Worm (Caenorhabditis elegans) whole organism, mixed stage, embryonic: ENCODE data around the gene tbc-7.

Source experiments
- M03D4.4 ChIP-seq: sonication (generic microtip); optimal IDR thresholded peaks from 2 replicates; lab custom pipeline; 2017; ENCODE audit warnings: mild to moderate bottlenecking, missing genetic modification characterization, missing compliant biosample characterization
- blmp-1 ChIP-seq: fragments of 150-350 bp; optimal IDR thresholded peaks from 2 replicates; lab custom pipeline; 2014; ENCODE audit warnings: missing biosample characterization, missing genetic modification characterization
- ceh-43 ChIP-seq: fragments of 200-800 bp; sonication (Bioruptor generic); optimal IDR thresholded peaks from 2 replicates; lab custom pipeline; 2018; ENCODE audit warnings: mild to moderate bottlenecking, missing genetic modification characterization, moderate library complexity, missing compliant biosample characterization
- ceh-83 ChIP-seq: fragments of 200-800 bp; sonication (Bioruptor generic); optimal IDR thresholded peaks from 2 replicates; lab custom pipeline; 2018; ENCODE audit warnings: mild to moderate bottlenecking, missing genetic modification characterization, missing compliant biosample characterization
- ces-1 ChIP-seq: fragments of 150-350 bp; optimal IDR thresholded peaks from 2 replicates; lab custom pipeline; 2014; ENCODE audit warnings: missing biosample characterization, missing genetic modification reagents, missing genetic modification characterization
- cnd-1 ChIP-seq: fragments of 200-800 bp; sonication (Bioruptor generic); optimal IDR thresholded peaks from 2 replicates; lab custom pipeline; 2018; ENCODE audit warnings: mild to moderate bottlenecking, missing genetic modification characterization, missing compliant biosample characterization
- drap-1 ChIP-seq: fragments of 200-800 bp; sonication (Bioruptor generic); optimal IDR thresholded peaks from 3 replicates; lab custom pipeline; 2018; ENCODE audit warnings: mild to moderate bottlenecking, missing genetic modification characterization, missing compliant biosample characterization
- elt-1 ChIP-seq: sonication (generic microtip); optimal IDR thresholded peaks from 2 replicates; lab custom pipeline; 2017; ENCODE audit warnings: missing genetic modification characterization, mild to moderate bottlenecking, missing compliant biosample characterization, antibody characterized with exemption, moderate library complexity, borderline replicate concordance; ENCODE audit not compliant: insufficient read depth
- elt-3 ChIP-seq: fragments of 150-350 bp; optimal IDR thresholded peaks from 2 replicates; lab custom pipeline; 2014; ENCODE audit warnings: missing biosample characterization, missing genetic modification characterization
- flh-1 ChIP-seq: fragments of 200-800 bp; sonication (Bioruptor generic); optimal IDR thresholded peaks from 2 replicates; lab custom pipeline; 2018; ENCODE audit warnings: mild to moderate bottlenecking, missing genetic modification characterization, moderate library complexity, missing compliant biosample characterization
- ham-2 ChIP-seq: fragments of 200-800 bp; sonication (Bioruptor generic); optimal IDR thresholded peaks from 2 replicates; lab custom pipeline; 2018; ENCODE audit warnings: mild to moderate bottlenecking, missing genetic modification characterization, missing compliant biosample characterization
- hlh-1 ChIP-seq: fragments of 150-350 bp; optimal IDR thresholded peaks from 2 replicates; lab custom pipeline; 2014; ENCODE audit warnings: missing biosample characterization, missing genetic modification reagents, missing genetic modification characterization
- lin-13 ChIP-seq: fragments of 150-350 bp; optimal IDR thresholded peaks from 2 replicates; lab custom pipeline; 2014; ENCODE audit warnings: missing biosample characterization, missing genetic modification characterization
- lin-32 ChIP-seq: fragments of 200-800 bp; sonication (Bioruptor generic); optimal IDR thresholded peaks from 2 replicates; lab custom pipeline; 2018; ENCODE audit warnings: mild to moderate bottlenecking, missing genetic modification characterization, missing compliant biosample characterization
- lsy-2 ChIP-seq: fragments of 150-350 bp; optimal IDR thresholded peaks from 2 replicates; lab custom pipeline; 2014; ENCODE audit warnings: missing biosample characterization, missing genetic modification characterization
- mab-5 ChIP-seq: fragments of 150-350 bp; optimal IDR thresholded peaks from 2 replicates; lab custom pipeline; 2014; ENCODE audit warnings: missing biosample characterization, missing genetic modification characterization
- mep-1 ChIP-seq: fragments of 150-350 bp; optimal IDR thresholded peaks from 2 replicates; lab custom pipeline; 2017; ENCODE audit warnings: missing biosample characterization, missing genetic modification reagents, missing genetic modification characterization, inconsistent platforms
- mls-2 ChIP-seq: sonication (generic microtip); optimal IDR thresholded peaks from 2 replicates; lab custom pipeline; 2016; ENCODE audit warnings: mild to moderate bottlenecking, missing genetic modification characterization, moderate library complexity, missing compliant biosample characterization
- nhr-12 ChIP-seq: fragments of 150-350 bp; optimal IDR thresholded peaks from 2 replicates; lab custom pipeline; 2014; ENCODE audit warnings: missing biosample characterization, missing genetic modification characterization
- nhr-2 ChIP-seq: fragments of 150-350 bp; optimal IDR thresholded peaks from 2 replicates; lab custom pipeline; 2014; ENCODE audit warnings: missing biosample characterization, missing genetic modification characterization
- nhr-237 ChIP-seq: fragments of 150-350 bp; optimal IDR thresholded peaks from 2 replicates; lab custom pipeline; 2014; ENCODE audit warnings: missing biosample characterization, missing genetic modification characterization
- nhr-28 ChIP-seq: fragments of 150-350 bp; optimal IDR thresholded peaks from 2 replicates; lab custom pipeline; 2014; ENCODE audit warnings: missing biosample characterization, missing genetic modification characterization
- nhr-76 ChIP-seq: sonication (generic microtip); optimal IDR thresholded peaks from 2 replicates; lab custom pipeline; 2017; ENCODE audit warnings: missing biosample characterization, missing genetic modification characterization
- pha-4 ChIP-seq: fragments of 150-350 bp; optimal IDR thresholded peaks from 2 replicates; lab custom pipeline; 2018; ENCODE audit warnings: missing biosample characterization, missing genetic modification reagents, missing genetic modification characterization
- sem-2 ChIP-seq: fragments of 200-800 bp; sonication (Bioruptor generic); optimal IDR thresholded peaks from 2 replicates; lab custom pipeline; 2018; ENCODE audit warnings: mild to moderate bottlenecking, missing genetic modification characterization, missing compliant biosample characterization
- snpc-4 ChIP-seq: fragments of 150-350 bp; optimal IDR thresholded peaks from 2 replicates; lab custom pipeline; 2014; ENCODE audit warnings: missing biosample characterization, missing genetic modification characterization
- sptf-1 ChIP-seq: sonication (generic microtip); optimal IDR thresholded peaks from 2 replicates; lab custom pipeline; 2017; ENCODE audit warnings: mild to moderate bottlenecking, missing genetic modification characterization, moderate library complexity, missing compliant biosample characterization
- unc-120 ChIP-seq: sonication (generic microtip); optimal IDR thresholded peaks from 2 replicates; lab custom pipeline; 2017; ENCODE audit warnings: missing genetic modification characterization, missing compliant biosample characterization; ENCODE audit not compliant: poor library complexity, severe bottlenecking
- unc-39 ChIP-seq: fragments of 150-350 bp; optimal IDR thresholded peaks from 2 replicates; lab custom pipeline; 2014; ENCODE audit warnings: missing biosample characterization, missing genetic modification characterization
- unc-62 ChIP-seq: fragments of 150-350 bp; optimal IDR thresholded peaks from 2 replicates; lab custom pipeline; 2014; ENCODE audit warnings: missing biosample characterization, missing genetic modification reagents, missing genetic modification characterization
- zip-8 ChIP-seq: fragments of 150-350 bp; optimal IDR thresholded peaks from 2 replicates; lab custom pipeline; 2014; ENCODE audit warnings: missing biosample characterization, missing genetic modification characterization
- ztf-11 ChIP-seq: fragments of 150-350 bp; optimal IDR thresholded peaks from 2 replicates; lab custom pipeline; 2014; ENCODE audit warnings: missing biosample characterization, missing genetic modification characterization

tbc-7 gene

DNA sequence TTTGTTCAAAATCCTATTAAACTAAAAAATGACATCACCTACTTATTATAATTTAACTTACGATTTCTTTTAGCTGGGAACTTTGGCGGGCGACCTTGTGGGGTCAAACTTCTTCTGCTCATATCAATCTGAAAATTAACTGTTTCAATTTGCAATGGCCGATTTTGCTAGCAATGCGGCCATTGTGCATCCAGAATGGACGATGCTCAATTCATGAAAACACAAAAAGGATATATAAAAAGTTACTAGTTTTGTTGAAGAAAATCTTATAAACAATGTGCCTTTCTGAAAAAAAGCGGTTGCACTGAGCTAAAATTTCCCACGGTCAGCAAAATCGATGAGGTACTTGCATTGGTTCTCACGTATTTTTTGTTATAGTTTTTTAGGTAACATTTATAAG is 20.2 kb downstream of the tbc-7 start, which contains the start of gene C31H2.3:
Gene C31H2.3 (minus strand): TSS at position 101 of the 400 bp plus-strand sequence.
- no peak for TF ChIP-seq ceh-83 (GFP tag; lab: Kevin White, UChicago)
- no peak for TF ChIP-seq lin-32 (GFP tag; lab: Kevin White, UChicago)
- TF ChIP-seq hlh-1 (tag; lab: Kevin White, UChicago): no peak
- no peak for TF ChIP-seq mab-5 (tag; lab: Kevin White, UChicago)
- TF ChIP-seq M03D4.4: no peak
- TF ChIP-seq blmp-1 (tag; lab: Kevin White, UChicago): no peak
- no peak for TF ChIP-seq ham-2 (GFP tag; lab: Kevin White, UChicago)
- no peak for TF ChIP-seq unc-62 (GFP tag; lab: Kevin White, UChicago)
- TF ChIP-seq mls-2 (tag; lab: Kevin White, UChicago): no peak
- TF ChIP-seq nhr-12 (tag; lab: Kevin White, UChicago): no peak
- TF ChIP-seq sem-2 (GFP tag; lab: Kevin White, UChicago): no peak
- no peak for TF ChIP-seq elt-1 (tag; lab: Kevin White, UChicago)
- TF ChIP-seq ceh-43 (GFP tag; lab: Kevin White, UChicago): no peak
- TF ChIP-seq cnd-1 (tag; lab: Kevin White, UChicago): no peak

DNA sequence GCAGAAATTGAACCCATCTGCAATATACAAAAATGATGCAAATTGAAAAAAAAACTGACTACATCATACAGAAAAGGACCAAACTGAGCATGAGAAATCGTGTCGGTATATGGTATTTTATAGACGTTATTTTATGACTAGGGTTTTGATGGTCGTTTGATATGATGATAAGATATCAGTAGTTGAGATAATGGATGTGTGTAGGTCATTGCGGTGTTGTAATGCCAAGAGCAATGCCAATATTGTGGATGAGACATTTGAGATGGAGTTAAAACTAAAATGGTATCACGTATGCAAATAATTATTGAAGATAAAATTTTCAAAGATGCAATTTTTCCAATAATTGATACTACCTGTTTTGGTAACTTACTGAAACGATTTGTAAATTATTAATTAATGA is 25.6 kb downstream of the tbc-7 start, which contains the start of gene C31H2.4:
Gene C31H2.4 (minus strand): TSS at position 19 of the 400 bp plus-strand sequence.
- TF ChIP-seq zip-8 (tag; lab: Kevin White, UChicago) (no peak), ces-1 (GFP tag; lab: Kevin White, UChicago) (no peak), hlh-1 (tag; lab: Kevin White, UChicago) (no peak), unc-120 (tag; lab: Kevin White, UChicago) (no peak), ztf-11 (tag; lab: Kevin White, UChicago) (no peak)

ce11 chrX:5162755-5163154 is 28.7 kb downstream of the tbc-7 start, which contains the start of gene EGAP5.1:
Gene EGAP5.1 (plus strand): TSS chrX:5163055.
- no peak for TF ChIP-seq nhr-28 (tag; lab: Kevin White, UChicago)
- TF ChIP-seq M03D4.4: no peak
- TF ChIP-seq ham-2 (GFP tag; lab: Kevin White, UChicago): no peak
- no peak for TF ChIP-seq mls-2 (tag; lab: Kevin White, UChicago)
- no peak for TF ChIP-seq nhr-12 (tag; lab: Kevin White, UChicago)
- TF ChIP-seq pha-4 (tag; lab: Kevin White, UChicago): no peak
- no peak for TF ChIP-seq nhr-237 (tag; lab: Kevin White, UChicago)
- no peak for TF ChIP-seq nhr-76 (tag; lab: Kevin White, UChicago)

DNA sequence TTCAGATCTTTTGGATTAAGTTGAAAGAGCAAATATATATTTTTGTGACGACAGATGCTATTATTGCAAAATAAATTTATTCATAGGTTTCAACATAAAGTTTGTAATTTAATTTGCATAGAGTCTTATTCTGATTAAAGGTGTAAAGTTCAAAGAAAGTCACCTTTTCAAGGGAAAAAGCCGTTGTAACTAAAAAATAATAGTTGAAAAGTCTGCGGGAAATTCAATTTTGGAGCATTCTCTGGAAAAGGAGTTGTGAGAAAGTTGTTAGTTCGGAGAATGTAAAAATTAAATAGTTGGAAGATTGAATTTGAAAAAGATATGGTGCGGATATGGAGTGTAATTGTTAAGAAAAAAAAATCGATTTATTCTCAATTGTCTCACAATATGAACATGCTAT is 30.0 kb downstream of the tbc-7 start:
- no peak for TF ChIP-seq ztf-11 (tag; lab: Kevin White, UChicago)
- TF ChIP-seq mls-2 (tag; lab: Kevin White, UChicago): no peak
- no peak for TF ChIP-seq elt-1 (tag; lab: Kevin White, UChicago)
- TF ChIP-seq lin-13: no peak
- no peak for TF ChIP-seq pha-4 (tag; lab: Kevin White, UChicago)
- TF ChIP-seq zip-8 (tag; lab: Kevin White, UChicago): no peak
- TF ChIP-seq drap-1 (GFP tag; lab: Kevin White, UChicago): no peak

DNA sequence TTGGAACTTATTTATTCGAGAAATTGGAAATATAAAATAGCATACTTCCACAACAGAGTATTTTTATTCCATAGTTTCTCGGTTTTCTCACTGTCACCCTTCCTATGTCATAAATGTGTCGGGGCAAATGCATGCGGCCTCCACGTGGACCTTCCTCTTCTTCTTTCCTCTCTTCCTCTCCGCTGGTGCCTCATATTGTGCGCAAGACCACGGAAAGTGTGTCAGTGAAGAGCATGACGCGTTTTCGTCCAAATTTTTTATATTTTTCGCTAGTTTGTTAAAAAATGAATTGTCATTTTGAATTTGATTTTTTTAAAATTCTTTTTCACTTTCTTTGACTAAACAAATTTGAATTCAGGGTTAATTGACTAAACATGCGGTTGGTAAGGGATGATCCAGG is 31.0 kb downstream of the tbc-7 start, which contains the start of gene mans-3:
Gene mans-3 (plus strand): TSS at position 359 of the 400 bp plus-strand sequence.
- TF ChIP-seq flh-1 (GFP tag; lab: Kevin White, UChicago) (peak; percentile 35), elt-3 (no peak), nhr-2 (tag; lab: Kevin White, UChicago) (peak; percentile 33), nhr-12 (tag; lab: Kevin White, UChicago) (no peak), nhr-76 (tag; lab: Kevin White, UChicago) (peak; percentile 3), lsy-2 (peak; percentile 63), M03D4.4 (peak; percentile 68), lin-13 (peak; percentile 65), ham-2 (GFP tag; lab: Kevin White, UChicago) (no peak), unc-39 (no peak), pha-4 (tag; lab: Kevin White, UChicago) (no peak), ztf-11 (tag; lab: Kevin White, UChicago) (peak; percentile 59), sptf-1 (tag; lab: Kevin White, UChicago) (peak; percentile 90), nhr-237 (tag; lab: Kevin White, UChicago) (peak; percentile 12), blmp-1 (tag; lab: Kevin White, UChicago) (no peak), cnd-1 (tag; lab: Kevin White, UChicago) (peak; percentile 73), snpc-4 (tag; lab: Kevin White, UChicago) (no peak), sem-2 (GFP tag; lab: Kevin White, UChicago) (no peak), unc-62 (GFP tag; lab: Kevin White, UChicago) (peak; percentile 72), ceh-43 (GFP tag; lab: Kevin White, UChicago) (peak; percentile 27), lin-32 (GFP tag; lab: Kevin White, UChicago) (peak; percentile 26), unc-120 (tag; lab: Kevin White, UChicago) (no peak), ces-1 (GFP tag; lab: Kevin White, UChicago) (peak; percentile 40), drap-1 (GFP tag; lab: Kevin White, UChicago) (no peak), mls-2 (tag; lab: Kevin White, UChicago) (peak; percentile 67), mep-1 (tag; lab: Kevin White, UChicago) (peak; percentile 97)
